Worm (Caenorhabditis elegans) whole organism, L1 larva: Measurements from ENCODE around the gene C46F11.5.

Experiments
- C34B4.2 ChIP-seq: sonication (generic microtip); optimal IDR thresholded peaks from 2 replicates; lab custom pipeline; 2017; ENCODE audit warnings: mild to moderate bottlenecking, missing genetic modification characterization, missing compliant biosample characterization
- F16B12.6 ChIP-seq: fragments of 150-350 bp; optimal IDR thresholded peaks from 2 replicates; lab custom pipeline; 2014; ENCODE audit warnings: missing biosample characterization, missing genetic modification characterization
- aha-1 ChIP-seq: fragments of 150-350 bp; optimal IDR thresholded peaks from 2 replicates; lab custom pipeline; 2014; ENCODE audit warnings: missing biosample characterization, missing genetic modification characterization
- alr-1 ChIP-seq: fragments of 200-800 bp; sonication (Bioruptor generic); optimal IDR thresholded peaks from 2 replicates; lab custom pipeline; 2018; ENCODE audit warnings: borderline replicate concordance, mild to moderate bottlenecking, missing genetic modification characterization, missing compliant biosample characterization
- ama-1 ChIP-seq: fragments of 150-350 bp; optimal IDR thresholded peaks from 2 replicates; lab custom pipeline; 2014
- blmp-1 ChIP-seq: fragments of 150-350 bp; optimal IDR thresholded peaks from 2 replicates; lab custom pipeline; 2014; ENCODE audit warnings: missing biosample characterization, missing genetic modification characterization
- dpl-1 ChIP-seq, 3 experiments: fragments of 150-350 bp in 2 of 3; sonication (generic microtip) in 1 of 3; optimal IDR thresholded peaks; 2 replicates each; lab custom pipeline; 2014 to 2017; ENCODE audit warnings: missing biosample characterization in 3 of 3, missing genetic modification characterization in 3 of 3, missing genetic modification reagents in 3 of 3
- dsc-1 ChIP-seq: sonication (generic microtip); optimal IDR thresholded peaks from 2 replicates; lab custom pipeline; 2016; ENCODE audit warnings: mild to moderate bottlenecking, missing genetic modification characterization, missing compliant biosample characterization
- efl-1 ChIP-seq, 4 experiments: fragments of 150-350 bp; optimal IDR thresholded peaks in 3 of 4; peaks in 1 of 4; 1 replicate in 1 of 4; 2 replicates in 3 of 4; lab custom pipeline; 2014; ENCODE audit warnings: missing biosample characterization in 2 of 4, missing genetic modification characterization in 2 of 4, missing genetic modification reagents in 2 of 4
- elt-2 ChIP-seq: sonication (generic microtip); optimal IDR thresholded peaks from 2 replicates; lab custom pipeline; 2016; ENCODE audit warnings: missing genetic modification characterization, mild to moderate bottlenecking, inconsistent platforms, missing compliant biosample characterization, missing genetic modification reagents
- elt-3 ChIP-seq, 6 experiments: fragments of 150-350 bp in 1 of 6; sonication (generic microtip); optimal IDR thresholded peaks; 2 replicates each; lab custom pipeline; 2017 to 2018; ENCODE audit warnings: missing biosample characterization in 6 of 6, missing genetic modification characterization in 6 of 6, inconsistent platforms in 1 of 6
- fkh-4 ChIP-seq: sonication (generic microtip); optimal IDR thresholded peaks from 2 replicates; lab custom pipeline; 2016; ENCODE audit warnings: missing compliant biosample characterization, missing genetic modification characterization, borderline replicate concordance
- fos-1 ChIP-seq: fragments of 150-350 bp; optimal IDR thresholded peaks from 2 replicates; lab custom pipeline; 2014; ENCODE audit warnings: missing biosample characterization, missing genetic modification characterization
- irx-1 ChIP-seq: sonication (generic microtip); optimal IDR thresholded peaks from 2 replicates; lab custom pipeline; 2016; ENCODE audit warnings: missing genetic modification characterization, missing compliant biosample characterization
- jun-1 ChIP-seq: fragments of 150-350 bp; optimal IDR thresholded peaks from 2 replicates; lab custom pipeline; 2014; ENCODE audit warnings: missing biosample characterization, missing genetic modification reagents, missing genetic modification characterization
- lin-14 ChIP-seq: fragments of 200-800 bp; sonication (Bioruptor generic); optimal IDR thresholded peaks from 2 replicates; lab custom pipeline; 2018; ENCODE audit warnings: mild to moderate bottlenecking, missing genetic modification characterization, moderate library complexity, missing compliant biosample characterization
- lin-35 ChIP-seq, 2 experiments: fragments of 150-350 bp; optimal IDR thresholded peaks; 2 replicates each; lab custom pipeline; 2014; ENCODE audit warnings: missing biosample characterization in 2 of 2, missing genetic modification characterization in 2 of 2, missing genetic modification reagents in 2 of 2
- lir-3 ChIP-seq: sonication (generic microtip); optimal IDR thresholded peaks from 2 replicates; lab custom pipeline; 2016; ENCODE audit warnings: mild to moderate bottlenecking, missing genetic modification characterization, moderate library complexity, missing compliant biosample characterization; ENCODE audit not compliant: poor library complexity
- lsy-2 ChIP-seq, 2 experiments: fragments of 150-350 bp; optimal IDR thresholded peaks; 2 replicates each; lab custom pipeline; 2014; ENCODE audit warnings: missing biosample characterization in 2 of 2, missing genetic modification characterization in 2 of 2
- mdl-1 ChIP-seq, 2 experiments: fragments of 150-350 bp; optimal IDR thresholded peaks; 2 replicates each; lab custom pipeline; 2014 to 2017; ENCODE audit warnings: missing biosample characterization in 2 of 2, missing genetic modification characterization in 2 of 2, inconsistent platforms in 1 of 2
- mep-1 ChIP-seq: fragments of 150-350 bp; optimal IDR thresholded peaks from 2 replicates; lab custom pipeline; 2014; ENCODE audit warnings: missing biosample characterization, missing genetic modification characterization
- nhr-76 ChIP-seq: sonication (generic microtip); optimal IDR thresholded peaks from 2 replicates; lab custom pipeline; 2017; ENCODE audit warnings: missing biosample characterization, missing genetic modification characterization
- nhr-77 ChIP-seq: fragments of 150-350 bp; optimal IDR thresholded peaks from 2 replicates; lab custom pipeline; 2014; ENCODE audit warnings: missing biosample characterization, missing genetic modification characterization
- nhr-85 ChIP-seq: sonication (generic microtip); peaks from one replicate; lab custom pipeline; 2016; ENCODE audit warnings: missing genetic modification characterization, inconsistent platforms, missing compliant biosample characterization
- rnt-1 ChIP-seq: sonication (generic microtip); optimal IDR thresholded peaks from 2 replicates; lab custom pipeline; 2016; ENCODE audit warnings: mild to moderate bottlenecking, missing genetic modification characterization, moderate library complexity, missing compliant biosample characterization
- skn-1 ChIP-seq: fragments of 150-350 bp; optimal IDR thresholded peaks from 2 replicates; lab custom pipeline; 2014; ENCODE audit warnings: missing biosample characterization, missing genetic modification characterization
- snu-23 ChIP-seq: sonication (generic microtip); optimal IDR thresholded peaks from 2 replicates; lab custom pipeline; 2016; ENCODE audit warnings: missing genetic modification characterization, missing compliant biosample characterization
- unc-30 ChIP-seq: sonication (generic microtip); optimal IDR thresholded peaks from 2 replicates; lab custom pipeline; 2017; ENCODE audit warnings: missing biosample characterization, missing genetic modification characterization
- unc-98 ChIP-seq: fragments of 200-800 bp; sonication (Bioruptor generic); IDR thresholded peaks from 2 replicates; pipeline ENCODE4 v1.3.6; 2022; ENCODE audit warnings: missing genetic modification characterization, missing compliant biosample characterization
- zip-4 ChIP-seq: fragments of 200-800 bp; sonication (Bioruptor generic); optimal IDR thresholded peaks from 2 replicates; lab custom pipeline; 2018; ENCODE audit warnings: mild to moderate bottlenecking, missing genetic modification characterization, moderate library complexity, missing compliant biosample characterization
- ztf-11 ChIP-seq, 2 experiments: sonication (generic microtip); optimal IDR thresholded peaks; 2 replicates each; lab custom pipeline; 2016 to 2017; ENCODE audit warnings: missing genetic modification characterization in 2 of 2, missing biosample characterization in 1 of 2, missing compliant biosample characterization in 1 of 2

C46F11.5 gene

DNA sequence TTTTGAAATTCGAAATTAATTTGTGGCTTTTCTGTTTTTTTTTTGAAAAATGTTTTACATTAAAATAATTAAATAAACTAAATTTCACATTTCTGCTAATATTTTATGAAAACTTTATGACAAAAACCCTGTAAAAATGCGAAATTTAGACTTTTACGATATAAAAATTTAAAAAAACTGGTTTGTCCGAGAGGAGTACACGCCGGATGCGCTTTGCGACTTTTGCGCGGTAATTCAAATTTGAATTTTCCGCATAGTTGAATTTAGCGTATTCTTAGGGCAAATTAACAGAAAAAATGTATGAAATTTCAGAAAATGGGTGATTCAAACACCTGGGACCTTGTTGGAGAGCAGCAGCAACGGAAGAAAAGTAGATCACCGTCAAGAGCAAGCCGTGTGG lies 13.3 kb downstream of the C46F11.5 start, which contains the start of gene unc-93:
TSS of gene unc-93 (plus strand) at position 301 of the 400 bp plus-strand sequence.
- TF ChIP-seq dpl-1 (GFP tag; optimal IDR thresholded peaks at IDR 0.05; lab: Kevin White, UChicago) (peak in 1 of 3 experiments; percentile 0), efl-1 (optimal IDR thresholded peaks at IDR 0.05; lab: Kevin White, UChicago) (no peak), efl-1 (GFP tag; optimal IDR thresholded peaks at IDR 0.05 in 1 of 2; lab: Kevin White, UChicago) (peak in 1 of 2 experiments; percentile 20), rnt-1 (tag; lab: Kevin White, UChicago) (no peak)

ce11 chrIII:3643602-3644001 lies 13.8 kb downstream of the C46F11.5 start:
- no peak for TF ChIP-seq alr-1 (tag; lab: Kevin White, UChicago)
- peak; percentile 20 for TF ChIP-seq dsc-1 (tag; lab: Kevin White, UChicago)

- TF ChIP-seq lin-14 (GFP tag; lab: Kevin White, UChicago), result peak; percentile 62
- peak; percentile 48 for TF ChIP-seq zip-4 (GFP tag; lab: Kevin White, UChicago)
- TF ChIP-seq lsy-2 (tag; optimal IDR thresholded peaks at IDR 0.05; lab: Kevin White, UChicago), result peak in 1 of 2 experiments; percentile 33
- no peak for TF ChIP-seq ama-1
- TF ChIP-seq nhr-85, result peak; percentile 65
- TF ChIP-seq blmp-1 (tag; lab: Kevin White, UChicago), result peak; percentile 61
- TF ChIP-seq nhr-77 (tag; lab: Kevin White, UChicago), result no peak
- TF ChIP-seq fkh-4 (tag; lab: Kevin White, UChicago), result no peak
- no peak for TF ChIP-seq skn-1 (tag; lab: Kevin White, UChicago)
- peak in 1 of 6 experiments; percentile 23 for TF ChIP-seq elt-3 (tag; optimal IDR thresholded peaks at IDR 0.05; lab: Kevin White, UChicago)
- no peak for TF ChIP-seq mep-1 (tag; lab: Kevin White, UChicago)
- TF ChIP-seq nhr-76 (tag; lab: Kevin White, UChicago), result no peak
- TF ChIP-seq efl-1 (optimal IDR thresholded peaks at IDR 0.05; lab: Kevin White, UChicago), result no peak
- peak in 1 of 2 experiments; percentile 91 for TF ChIP-seq efl-1 (GFP tag; optimal IDR thresholded peaks at IDR 0.05 in 1 of 2; lab: Kevin White, UChicago)
- TF ChIP-seq elt-2 (tag; lab: Kevin White, UChicago), result peak; percentile 11
- TF ChIP-seq lin-35 (GFP tag; optimal IDR thresholded peaks at IDR 0.05; lab: Kevin White, UChicago), result peak in 1 of 2 experiments; percentile 31
- no peak for TF ChIP-seq C34B4.2 (tag; lab: Kevin White, UChicago)
- peak in 1 of 2 experiments; percentile 17 for TF ChIP-seq mdl-1 (tag; optimal IDR thresholded peaks at IDR 0.05; lab: Kevin White, UChicago)
Observed at ce11 chrIII:3637251-3637989, 20.0 kb downstream of the C46F11.5 start.

DNA sequence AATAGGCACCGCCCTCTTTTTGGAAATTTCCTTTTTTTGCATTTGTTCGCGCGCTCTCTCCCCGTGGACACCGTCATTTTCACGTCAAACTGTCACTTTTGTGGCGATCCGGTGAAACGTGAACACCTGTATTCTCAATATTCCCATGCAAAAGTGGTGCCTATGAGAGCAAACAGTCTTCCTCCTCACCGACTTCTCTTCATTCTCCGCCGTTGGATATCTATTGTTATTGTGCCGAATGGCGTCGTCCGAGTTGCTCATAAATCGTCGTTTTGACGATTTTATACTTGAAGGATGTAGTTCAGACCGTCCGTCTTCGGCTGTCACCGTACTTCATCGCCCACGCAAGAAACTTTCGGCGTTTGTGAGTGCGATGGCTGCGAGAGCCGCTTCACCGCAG lies 21.6 kb downstream of the C46F11.5 start, which contains the start of gene rilp-1:
TSS of gene rilp-1 (plus strand) at position 301 of the 400 bp plus-strand sequence.
- TF ChIP-seq irx-1 (tag; lab: Kevin White, UChicago) (no peak), skn-1 (tag; lab: Kevin White, UChicago) (no peak), snu-23 (GFP tag; lab: Kevin White, UChicago) (no peak), F16B12.6 (no peak), fos-1 (no peak), lir-3 (tag; lab: Kevin White, UChicago) (no peak), rnt-1 (tag; lab: Kevin White, UChicago) (no peak), aha-1 (tag; lab: Kevin White, UChicago) (no peak), ztf-11 (tag; optimal IDR thresholded peaks at IDR 0.05; lab: Kevin White, UChicago) (no peak), unc-30 (tag; lab: Kevin White, UChicago) (no peak)

DNA sequence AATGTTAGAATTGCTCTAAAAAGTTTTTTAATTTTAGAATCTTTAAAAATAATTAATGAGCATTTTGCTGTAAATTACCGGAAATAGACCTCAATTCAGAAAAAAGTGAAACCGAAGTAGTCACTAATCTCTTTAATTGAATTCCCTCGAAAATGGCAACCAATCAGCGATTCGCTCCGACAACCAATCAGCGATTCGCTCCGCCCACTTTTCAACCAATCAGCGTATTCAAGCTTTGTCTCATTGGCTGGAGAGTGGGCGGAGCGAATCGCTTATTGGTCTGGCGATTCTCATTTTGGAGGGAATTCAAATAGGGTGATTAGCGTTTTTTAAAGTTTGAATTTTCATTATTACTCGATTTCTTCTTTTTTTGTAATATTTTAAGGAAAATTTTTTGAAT lies 22.5 kb downstream of the C46F11.5 start:
- TF ChIP-seq jun-1 (tag; lab: Kevin White, UChicago) (no peak), unc-30 (tag; lab: Kevin White, UChicago) (no peak), unc-98 (GFP tag; lab: Robert Waterston, UW) (no peak), efl-1 (optimal IDR thresholded peaks at IDR 0.05; lab: Kevin White, UChicago) (no peak), efl-1 (GFP tag; optimal IDR thresholded peaks at IDR 0.05 in 1 of 2; lab: Kevin White, UChicago) (peak in 1 of 2 experiments; percentile 31), rnt-1 (tag; lab: Kevin White, UChicago) (no peak)
